Worm (Caenorhabditis elegans): ENCODE results near the gene F23H11.4.

Gene F23H11.4

ce11 chrIII:907990-908389 is 651 bp upstream of the F23H11.4 start:
- TF ChIP-seq madf-3 (GFP tag; IDR thresholded peaks at IDR 0.05) (no peak), B0336.3 (GFP tag; IDR thresholded peaks at IDR 0.05) (no peak), die-1 (tag; optimal IDR thresholded peaks at IDR 0.05) (no peak), hmg-1.2 (GFP tag; IDR thresholded peaks at IDR 0.05) (peak; percentile 16; the same call in 1 of the 2 replicates), F49E8.2 (tag; optimal IDR thresholded peaks at IDR 0.05; ENCODE audit: insufficient read depth) (no peak), hmg-20 (GFP tag; IDR thresholded peaks at IDR 0.05) (no peak), dox-1 (GFP tag; IDR thresholded peaks at IDR 0.05) (no peak), cebp-1 (GFP tag; IDR thresholded peaks at IDR 0.05) (no peak), cebp-1 (tag; optimal IDR thresholded peaks at IDR 0.05) (peak; percentile 2), attf-6 (GFP tag; IDR thresholded peaks at IDR 0.05) (no peak), let-526 (GFP tag; IDR thresholded peaks at IDR 0.05) (no peak), akir-1 (GFP tag; optimal IDR thresholded peaks at IDR 0.05) (no peak)

ce11 chrIII:901600-902250 is 5.6 kb downstream of the F23H11.4 start:
- TF ChIP-seq nhr-120 (GFP tag; IDR thresholded peaks at IDR 0.05): no peak
- no peak for TF ChIP-seq ccch-3 (GFP tag; optimal IDR thresholded peaks at IDR 0.05)
- no peak for TF ChIP-seq F52B5.7 (tag; optimal IDR thresholded peaks at IDR 0.05)
- TF ChIP-seq F57A8.1 (GFP tag; optimal IDR thresholded peaks at IDR 0.05): no peak
- peak in 1 of 3 experiments; percentile 39 for TF ChIP-seq lin-35 (GFP tag; optimal IDR thresholded peaks at IDR 0.05)
- peak; percentile 57 for TF ChIP-seq efl-1 (GFP tag; optimal IDR thresholded peaks at IDR 0.05)
- 0 out of 2 replicates have a peak, but pooled peaks have one; percentile 8 for TF ChIP-seq attf-3 (GFP tag; conservative IDR thresholded peaks at IDR 0.05)
- TF ChIP-seq madf-6 (GFP tag; IDR thresholded peaks at IDR 0.05): peak; percentile 35; the same call in 1 of the 2 replicates
- peak; percentile 47 for TF ChIP-seq dpl-1 (GFP tag; optimal IDR thresholded peaks at IDR 0.05)
- TF ChIP-seq madf-10 (tag; optimal IDR thresholded peaks at IDR 0.05): no peak
- no peak for TF ChIP-seq F37B4.10 (GFP tag; IDR thresholded peaks at IDR 0.05)
- TF ChIP-seq hmg-1.2 (GFP tag; IDR thresholded peaks at IDR 0.05): 0 out of 2 replicates have a peak, but pooled peaks have one; percentile 8
- TF ChIP-seq lin-40 (tag; optimal IDR thresholded peaks at IDR 0.05): peak; percentile 25
- TF ChIP-seq mcd-1 (GFP tag; IDR thresholded peaks at IDR 0.05): peak; percentile 85
- TF ChIP-seq atf-7 (tag; optimal IDR thresholded peaks at IDR 0.05): no peak
- TF ChIP-seq lin-26 (GFP tag; IDR thresholded peaks at IDR 0.05): no peak
- no peak for TF ChIP-seq F33H1.4 (GFP tag; IDR thresholded peaks at IDR 0.05)
- TF ChIP-seq D2030.7 (GFP tag; IDR thresholded peaks at IDR 0.05): peak; percentile 11; the same call in 1 of the 2 replicates
- peak; percentile 21 for TF ChIP-seq ztf-26 (tag; optimal IDR thresholded peaks at IDR 0.05)
- peak; percentile 41 for TF ChIP-seq lin-54 (GFP tag; optimal IDR thresholded peaks at IDR 0.05)
- peak; percentile 54 for TF ChIP-seq nhr-80 (tag; optimal IDR thresholded peaks at IDR 0.05)
- TF ChIP-seq him-1 (tag; optimal IDR thresholded peaks at IDR 0.05): peak; percentile 25
- TF ChIP-seq athp-1 (tag; optimal IDR thresholded peaks at IDR 0.05): peak; percentile 19
- no peak for TF ChIP-seq dpff-1 (tag; optimal IDR thresholded peaks at IDR 0.05)

ce11 chrIII:901148-901547 is 6.2 kb downstream of the F23H11.4 start, which contains the start of gene sucl-2:
sucl-2 (minus strand) TSS chrIII:901412.
- no peak for TF ChIP-seq snpc-1.1 (tag; optimal IDR thresholded peaks at IDR 0.05; ENCODE audit: insufficient read depth)
- TF ChIP-seq madf-3 (GFP tag; IDR thresholded peaks at IDR 0.05): peak; percentile 68; the same call in 1 of the 2 replicates
- TF ChIP-seq bed-1 (GFP tag; IDR thresholded peaks at IDR 0.05): no peak
- TF ChIP-seq ceh-100 (GFP tag; IDR thresholded peaks at IDR 0.05): 0 out of 2 replicates have a peak, but pooled peaks have one; percentile 9
- TF ChIP-seq F57A8.1 (GFP tag; optimal IDR thresholded peaks at IDR 0.05): no peak
- peak; percentile 33; the same call in 1 of the 2 replicates for TF ChIP-seq ekl-4 (GFP tag; IDR thresholded peaks at IDR 0.05)
- TF ChIP-seq Y67H2A.10 (GFP tag; conservative IDR thresholded peaks at IDR 0.05): no peak
- no peak for TF ChIP-seq tlf-1 (GFP tag; optimal IDR thresholded peaks at IDR 0.05)
- no peak for TF ChIP-seq let-526 (GFP tag; IDR thresholded peaks at IDR 0.05)
- TF ChIP-seq Y56A3A.18 (GFP tag; IDR thresholded peaks at IDR 0.05): no peak
- TF ChIP-seq pha-4 (tag; optimal IDR thresholded peaks at IDR 0.05): no peak
- no peak for TF ChIP-seq lin-40 (tag; optimal IDR thresholded peaks at IDR 0.05)
- TF ChIP-seq B0035.1 (tag; optimal IDR thresholded peaks at IDR 0.05): no peak
- TF ChIP-seq ztf-18 (tag; optimal IDR thresholded peaks at IDR 0.05): no peak
- no peak for TF ChIP-seq mes-4 (tag; optimal IDR thresholded peaks at IDR 0.05)
- TF ChIP-seq lin-35 (GFP tag; optimal IDR thresholded peaks at IDR 0.05): no peak
- TF ChIP-seq K12H6.12 (tag; optimal IDR thresholded peaks at IDR 0.05): no peak
